Worm (Caenorhabditis elegans) whole organism, L4/young adult: ENCODE measurements around the gene nhr-53.

ENCODE experiments used
- dao-5 ChIP-seq: sonication (generic microtip); optimal IDR thresholded peaks from 2 replicates; lab custom pipeline; 2016; ENCODE audit warnings: missing genotype, missing genetic modification characterization, moderate library complexity, missing compliant biosample characterization
- him-1 ChIP-seq: sonication (generic microtip); optimal IDR thresholded peaks from 2 replicates; lab custom pipeline; 2016; ENCODE audit warnings: missing genotype, missing genetic modification reagents, missing genetic modification characterization, missing compliant biosample characterization

DNA sequence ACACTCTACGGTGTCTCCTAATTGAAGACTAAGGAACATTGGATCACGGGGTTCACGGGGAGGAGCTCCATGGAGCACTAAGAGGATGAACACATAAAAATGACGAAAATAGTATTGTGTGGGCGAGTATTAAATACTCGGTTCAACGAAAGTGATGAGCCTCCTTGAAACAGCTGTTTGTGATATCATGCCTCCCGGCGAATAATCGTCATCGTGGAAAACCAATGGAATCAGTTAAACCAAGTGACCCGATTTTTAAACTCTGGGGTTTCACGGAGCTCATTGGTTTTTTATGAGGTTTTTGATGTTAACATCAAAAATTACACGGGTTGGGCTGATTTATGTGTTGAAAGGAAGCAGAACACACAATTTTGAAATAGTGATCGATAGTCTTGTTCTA lies 40.6 kb downstream of the nhr-53 start:
- no peak for TF ChIP-seq him-1 (tag; lab: Kevin White, UChicago)
- no peak for TF ChIP-seq dao-5 (tag; lab: Kevin White, UChicago)
